Worm (Caenorhabditis elegans): ENCODE data around the gene skat-1.

DNA sequence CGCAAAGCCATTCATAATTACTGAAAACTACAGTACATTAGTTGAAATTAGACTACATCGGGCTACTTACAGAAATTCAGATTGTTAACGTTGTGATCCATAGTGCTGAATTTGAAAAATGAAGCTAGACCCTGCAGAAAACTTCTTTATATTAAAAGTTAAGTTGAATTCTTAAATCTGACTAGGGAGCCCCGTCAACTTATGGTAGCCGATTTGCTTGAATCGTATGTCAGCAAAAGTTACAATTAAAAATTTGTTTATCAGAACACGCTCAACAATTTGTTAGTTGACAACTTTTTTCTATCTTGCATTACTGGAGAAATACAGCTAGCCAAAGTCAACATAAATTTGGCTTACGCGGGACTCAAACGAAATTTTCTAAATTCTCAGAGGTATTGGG, 25.9 kb upstream of the skat-1 start, which contains the start of gene F59B2.14:
- TF ChIP-seq dmd-4 (tag; optimal IDR thresholded peaks at IDR 0.05) = no peak
- no peak for TF ChIP-seq blmp-1 (tag; optimal IDR thresholded peaks at IDR 0.05; ENCODE audit: insufficient read depth)
- no peak for TF ChIP-seq ZK546.5 (tag; optimal IDR thresholded peaks at IDR 0.05)
- no peak for TF ChIP-seq snpc-4 (tag; optimal IDR thresholded peaks at IDR 0.05)
- no peak for TF ChIP-seq lin-39 (tag; optimal IDR thresholded peaks at IDR 0.05)
- no peak for TF ChIP-seq ztf-11 (tag; optimal IDR thresholded peaks at IDR 0.05)
- no peak for TF ChIP-seq nhr-237 (tag; optimal IDR thresholded peaks at IDR 0.05)
- no peak for TF ChIP-seq zag-1 (tag; optimal IDR thresholded peaks at IDR 0.05)
